Fruit fly (Drosophila melanogaster): Measurements from ENCODE around the gene Prosalpha4.

Prosalpha4 gene

dm6 chrX:16313078-16313875 is 37.2 kb downstream of the Prosalpha4 start, which contains the start of the genes CG9915 and SWIP (continued):
- TF ChIP-seq dm (GFP tag; optimal IDR thresholded peaks at IDR 0.05) = peak; percentile 28
- peak; percentile 31 for TF ChIP-seq zen (tag; optimal IDR thresholded peaks at IDR 0.05)
- peak; percentile 53 for TF ChIP-seq Sry-δ (GFP tag; optimal IDR thresholded peaks at IDR 0.05)
- TF ChIP-seq lilli (GFP tag; optimal IDR thresholded peaks at IDR 0.05) = no peak
- peak; percentile 75 for TF ChIP-seq tna (GFP tag; IDR thresholded peaks at IDR 0.05; ENCODE audit: partially characterized antibody)

- TF ChIP-seq Opbp (GFP tag; IDR thresholded peaks at IDR 0.05; ENCODE audit: partially characterized antibody) (peak; percentile 49; the same call in 2 of the 3 replicates), CG4328 (GFP tag; optimal IDR thresholded peaks at IDR 0.05) (peak; percentile 17), sug (tag; optimal IDR thresholded peaks at IDR 0.05) (peak; percentile 58), Scr (GFP tag; IDR thresholded peaks at IDR 0.05; ENCODE audit: partially characterized antibody) (0 out of 2 replicates have a peak, but pooled peaks have one; percentile 8), Dref (GFP tag; IDR thresholded peaks at IDR 0.05) (no peak), Hr78 (GFP tag; optimal IDR thresholded peaks at IDR 0.05) (peak in 1 of 2 experiments; percentile 25), chinmo (GFP tag; IDR thresholded peaks at IDR 0.05; ENCODE audit: partially characterized antibody) (peak; percentile 99), Dbx (GFP tag; IDR thresholded peaks at IDR 0.05) (peak; percentile 21; the same call in 1 of the 3 replicates), Mes4 (GFP tag; optimal IDR thresholded peaks at IDR 0.05) (peak; percentile 17), CG33557 (GFP tag; optimal IDR thresholded peaks at IDR 0.05) (peak; percentile 4), CG30020 (tag; optimal IDR thresholded peaks at IDR 0.05) (peak; percentile 79), pzg (GFP tag; optimal IDR thresholded peaks at IDR 0.05) (peak; percentile 28), knrl (GFP tag; IDR thresholded peaks at IDR 0.05; ENCODE audit: partially characterized antibody) (peak; percentile 29; the same call in 1 of the 3 replicates), CG7357 (GFP tag; IDR thresholded peaks at IDR 0.05) (no peak), gem (tag; optimal IDR thresholded peaks at IDR 0.05) (peak; percentile 15), Sox102F (GFP tag; optimal IDR thresholded peaks at IDR 0.05) (no peak), gcm (GFP tag; optimal IDR thresholded peaks at IDR 0.05) (peak; percentile 84), wek (GFP tag; optimal IDR thresholded peaks at IDR 0.05) (peak; percentile 44), dm (GFP tag; optimal IDR thresholded peaks at IDR 0.05) (peak; percentile 71), Med (GFP tag) (peak; percentile 51), CG1233 (GFP tag; optimal IDR thresholded peaks at IDR 0.05) (peak; percentile 7), HLHmδ (GFP tag; optimal IDR thresholded peaks at IDR 0.05) (peak; percentile 69), CG2199 (GFP tag; IDR thresholded peaks at IDR 0.05) (peak; percentile 80; the same call in 2 of the 3 replicates), CG13296 (GFP tag; optimal IDR thresholded peaks at IDR 0.05) (peak; percentile 15), CG17361 (GFP tag; IDR thresholded peaks at IDR 0.05) (0 out of 3 replicates have a peak, but pooled peaks have one; percentile 7), CG15479 (GFP tag; optimal IDR thresholded peaks at IDR 0.05) (peak; percentile 88), Nf-YC (tag; optimal IDR thresholded peaks at IDR 0.05) (peak; percentile 45), D (optimal IDR thresholded peaks at IDR 0.05) (no peak), D (GFP tag; optimal IDR thresholded peaks at IDR 0.05) (no peak), CG34422 (GFP tag; IDR thresholded peaks at IDR 0.05) (peak; percentile 82; the same call in 1 of the 3 replicates), CG30403 (GFP tag; optimal IDR thresholded peaks at IDR 0.05) (peak; percentile 1), cwo (GFP tag; optimal IDR thresholded peaks at IDR 0.05) (peak; percentile 6), chm (GFP tag; IDR thresholded peaks at IDR 0.05) (peak; percentile 74), CG18011 (GFP tag; optimal IDR thresholded peaks at IDR 0.05) (no peak), sd (tag; optimal IDR thresholded peaks at IDR 0.05) (peak; percentile 96), Deaf1 (tag; optimal IDR thresholded peaks at IDR 0.05) (peak; percentile 39), CG8290 (GFP tag; optimal IDR thresholded peaks at IDR 0.05) (no peak), CG8290 (tag; optimal IDR thresholded peaks at IDR 0.05) (peak in 1 of 2 experiments; percentile 54), kni (GFP tag; optimal IDR thresholded peaks at IDR 0.05) (peak; percentile 79), bbx (GFP tag; IDR thresholded peaks at IDR 0.05; ENCODE audit: partially characterized antibody) (0 out of 2 replicates have a peak, but pooled peaks have one; percentile 28)
Observed at dm6 chrX:16318858-16319557, 42.9 kb downstream of the Prosalpha4 start.
